Worm (Caenorhabditis elegans): ENCODE data around the gene F07C3.3.

DNA sequence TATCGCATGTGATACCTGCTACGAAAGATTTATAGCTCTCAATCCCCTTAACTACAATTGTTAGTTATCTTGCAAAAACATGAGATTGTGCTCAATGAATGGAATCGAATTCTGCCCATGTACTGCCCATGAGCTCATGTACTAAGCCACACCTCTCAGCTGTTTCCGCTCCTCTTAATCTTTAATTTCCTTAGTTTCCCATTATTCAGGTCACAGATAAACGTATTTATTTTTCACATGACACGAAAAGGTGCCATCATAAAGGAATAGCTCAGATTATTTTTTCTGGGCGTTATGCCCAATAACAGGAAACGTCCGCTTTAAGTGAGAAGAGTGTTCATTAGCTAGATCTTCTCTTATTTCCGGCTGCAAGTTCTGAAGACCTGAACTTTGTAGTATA lies 46.2 kb downstream of the F07C3.3 start:
- TF ChIP-seq him-1 (tag; optimal IDR thresholded peaks at IDR 0.05) = no peak
- no peak for TF ChIP-seq dao-5 (tag; optimal IDR thresholded peaks at IDR 0.05)
- TF ChIP-seq W03F9.2 (tag; optimal IDR thresholded peaks at IDR 0.05) = no peak

Measured in whole organism, L4/young adult.